Fruit fly (Drosophila melanogaster) whole organism, prepupa: Measurements from ENCODE around the gene CG34138.

Experiments
- CG10631 ChIP-seq: fragments of 200-800 bp; sonication (Bioruptor generic); optimal IDR thresholded peaks from 2 replicates; lab custom pipeline; 2016; ENCODE audit warnings: missing biosample characterization, missing genetic modification characterization
- CG11294 ChIP-seq: fragments of 200-800 bp; sonication (Bioruptor generic); IDR thresholded peaks from 2 replicates; pipeline ENCODE4 v1.3.6; 2022; ENCODE audit warnings: missing biosample characterization, missing genetic modification characterization
- CG15336 ChIP-seq: fragments of 200-800 bp; sonication (Bioruptor generic); IDR thresholded peaks from 2 replicates; pipeline ENCODE4 v1.3.6; 2022; ENCODE audit warnings: missing biosample characterization, missing genetic modification characterization
- CG1621 ChIP-seq: fragments of 200-800 bp; sonication (Bioruptor generic); optimal IDR thresholded peaks from 3 replicates; lab custom pipeline; 2018; ENCODE audit warnings: missing biosample characterization, mild to moderate bottlenecking, missing genetic modification characterization
- CG16779 ChIP-seq: fragments of 200-800 bp; sonication (Bioruptor generic); optimal IDR thresholded peaks from 3 replicates; lab custom pipeline; 2017; ENCODE audit warnings: missing biosample characterization, mild to moderate bottlenecking, missing genetic modification characterization
- CG31627 ChIP-seq: fragments of 200-800 bp; sonication (Bioruptor generic); optimal IDR thresholded peaks from 3 replicates; lab custom pipeline; 2016; ENCODE audit warnings: missing biosample characterization, missing genetic modification characterization
- CG32006 ChIP-seq: fragments of 200-800 bp; sonication (Bioruptor generic); optimal IDR thresholded peaks from 3 replicates; lab custom pipeline; 2017; ENCODE audit warnings: missing biosample characterization, mild to moderate bottlenecking, missing genetic modification characterization
- CG34406 ChIP-seq: fragments of 200-800 bp; sonication (Bioruptor generic); optimal IDR thresholded peaks from 3 replicates; lab custom pipeline; 2016; ENCODE audit warnings: missing biosample characterization, missing genetic modification characterization
- CG4318 ChIP-seq: fragments of 200-800 bp; sonication (Bioruptor generic); optimal IDR thresholded peaks from 3 replicates; lab custom pipeline; 2017; ENCODE audit warnings: missing biosample characterization, mild to moderate bottlenecking, missing genetic modification characterization
- CG6163 ChIP-seq: fragments of 200-800 bp; sonication (Bioruptor generic); IDR thresholded peaks from 3 replicates; pipeline ENCODE4 v1.3.6; 2022; ENCODE audit warnings: missing biosample characterization, missing genetic modification characterization
- CG6792 ChIP-seq: fragments of 200-800 bp; sonication (Bioruptor generic); optimal IDR thresholded peaks from 3 replicates; lab custom pipeline; 2016; ENCODE audit warnings: missing biosample characterization, missing genetic modification characterization
- CG6808 ChIP-seq: fragments of 200-800 bp; sonication (Bioruptor generic); optimal IDR thresholded peaks from 3 replicates; lab custom pipeline; 2017; ENCODE audit warnings: missing biosample characterization, missing genetic modification characterization, mild to moderate bottlenecking, moderate library complexity, missing genetic modification reagents
- CG7368 ChIP-seq: fragments of 200-800 bp; sonication (Bioruptor generic); optimal IDR thresholded peaks from 3 replicates; lab custom pipeline; 2016; ENCODE audit warnings: missing biosample characterization, missing genetic modification characterization
- CG8119 ChIP-seq: fragments of 200-800 bp; sonication (Bioruptor generic); IDR thresholded peaks from 3 replicates; pipeline ENCODE4 v1.3.6; 2022; ENCODE audit warnings: missing biosample characterization, missing genetic modification characterization
- CG8319 ChIP-seq: fragments of 200-800 bp; sonication (Bioruptor generic); optimal IDR thresholded peaks from 3 replicates; lab custom pipeline; 2016; ENCODE audit warnings: missing biosample characterization, missing genetic modification characterization
- CG8632 ChIP-seq: fragments of 200-800 bp; sonication (Bioruptor generic); optimal IDR thresholded peaks from 3 replicates; lab custom pipeline; 2016; ENCODE audit warnings: missing biosample characterization, missing genetic modification characterization
- Eip78C ChIP-seq: fragments of 200-800 bp; sonication (Bioruptor generic); peaks from one replicate; lab custom pipeline; 2016; ENCODE audit warnings: missing biosample characterization, missing genetic modification characterization
- Ets96B ChIP-seq: fragments of 200-800 bp; optimal IDR thresholded peaks from 2 replicates; lab custom pipeline; 2019; ENCODE audit warnings: missing biosample characterization, mild to moderate bottlenecking, missing genetic modification characterization, moderate library complexity
- Hr38 ChIP-seq: sonication (Bioruptor generic); optimal IDR thresholded peaks from 2 replicates; lab custom pipeline; 2016; ENCODE audit warnings: missing biosample characterization, missing genetic modification characterization
- Hr39 ChIP-seq: fragments of 200-800 bp; sonication (Bioruptor generic); optimal IDR thresholded peaks from 2 replicates; lab custom pipeline; 2016; ENCODE audit warnings: missing biosample characterization, missing genetic modification characterization
- Hr4 ChIP-seq: fragments of 200-800 bp; sonication (Bioruptor generic); optimal IDR thresholded peaks from 3 replicates; lab custom pipeline; 2016; ENCODE audit warnings: missing biosample characterization, missing genetic modification characterization
- Lpt ChIP-seq: fragments of 200-800 bp; sonication (Bioruptor generic); optimal IDR thresholded peaks from 3 replicates; lab custom pipeline; 2016; ENCODE audit warnings: missing biosample characterization, missing genetic modification characterization
- Sox102F ChIP-seq: fragments of 200-800 bp; sonication (Bioruptor generic); optimal IDR thresholded peaks from 2 replicates; lab custom pipeline; 2016; ENCODE audit warnings: missing biosample characterization, mild to moderate bottlenecking, missing genetic modification characterization
- Sox14 ChIP-seq: fragments of 200-800 bp; sonication (Bioruptor generic); optimal IDR thresholded peaks from 3 replicates; lab custom pipeline; 2016; ENCODE audit warnings: missing biosample characterization, missing genetic modification characterization
- achi ChIP-seq: fragments of 200-800 bp; sonication (Bioruptor generic); optimal IDR thresholded peaks from 3 replicates; lab custom pipeline; 2016; ENCODE audit warnings: missing biosample characterization, missing genetic modification characterization
- acj6 ChIP-seq: fragments of 200-800 bp; sonication (Bioruptor generic); optimal IDR thresholded peaks from 3 replicates; lab custom pipeline; 2016; ENCODE audit warnings: missing biosample characterization, missing genetic modification characterization
- dac ChIP-seq: fragments of 200-800 bp; sonication (Bioruptor generic); optimal IDR thresholded peaks from 2 replicates; lab custom pipeline; 2017; ENCODE audit warnings: missing biosample characterization, mild to moderate bottlenecking, missing genetic modification characterization
- dsx ChIP-seq: fragments of 200-800 bp; optimal IDR thresholded peaks from 3 replicates; lab custom pipeline; 2019; ENCODE audit warnings: missing biosample characterization, mild to moderate bottlenecking, missing genetic modification characterization, moderate library complexity; ENCODE audit not compliant: poor library complexity, severe bottlenecking
- eg ChIP-seq: fragments of 200-800 bp; sonication (Bioruptor generic); IDR thresholded peaks from 3 replicates; pipeline ENCODE4 v1.3.6; 2022; ENCODE audit warnings: missing biosample characterization, missing genetic modification characterization
- fd59A ChIP-seq: fragments of 200-800 bp; sonication (Bioruptor generic); optimal IDR thresholded peaks from 2 replicates; lab custom pipeline; 2017; ENCODE audit warnings: missing biosample characterization, mild to moderate bottlenecking, missing genetic modification characterization, missing genetic modification reagents
- fkh ChIP-seq: fragments of 200-800 bp; sonication (Bioruptor generic); optimal IDR thresholded peaks from 3 replicates; lab custom pipeline; 2017; ENCODE audit warnings: missing biosample characterization, mild to moderate bottlenecking, missing genetic modification characterization, moderate library complexity
- lz ChIP-seq: fragments of 200-800 bp; sonication (Bioruptor generic); optimal IDR thresholded peaks from 3 replicates; lab custom pipeline; 2016; ENCODE audit warnings: missing biosample characterization, missing genetic modification characterization
- net ChIP-seq: fragments of 200-800 bp; sonication (Bioruptor generic); optimal IDR thresholded peaks from 3 replicates; lab custom pipeline; 2016; ENCODE audit warnings: missing biosample characterization, missing genetic modification characterization
- pdm3 ChIP-seq: fragments of 200-800 bp; sonication (Bioruptor generic); optimal IDR thresholded peaks from 3 replicates; lab custom pipeline; 2016; ENCODE audit warnings: missing biosample characterization, missing genetic modification characterization
- salr ChIP-seq, 2 experiments: fragments of 200-800 bp; sonication (Bioruptor generic); optimal IDR thresholded peaks; 3 replicates each; lab custom pipeline; 2016 to 2018; ENCODE audit warnings: missing biosample characterization in 2 of 2, missing genetic modification characterization in 2 of 2, mild to moderate bottlenecking in 1 of 2
- spab ChIP-seq: fragments of 200-800 bp; sonication (Bioruptor generic); optimal IDR thresholded peaks from 2 replicates; lab custom pipeline; 2017; ENCODE audit warnings: missing biosample characterization, mild to moderate bottlenecking, missing genetic modification characterization, missing genetic modification reagents
- ss ChIP-seq, 2 experiments: fragments of 200-800 bp; sonication (Bioruptor generic); optimal IDR thresholded peaks; 2 replicates in 1 of 2; 3 replicates in 1 of 2; lab custom pipeline; 2017 to 2018; ENCODE audit warnings: mild to moderate bottlenecking in 2 of 2, missing biosample characterization in 2 of 2, missing genetic modification characterization in 2 of 2, moderate library complexity in 1 of 2
- topi ChIP-seq: fragments of 200-800 bp; sonication (Bioruptor generic); optimal IDR thresholded peaks from 3 replicates; lab custom pipeline; 2016; ENCODE audit warnings: missing biosample characterization, missing genetic modification characterization
- vri ChIP-seq: fragments of 200-800 bp; sonication (Bioruptor generic); optimal IDR thresholded peaks from 3 replicates; lab custom pipeline; 2016; ENCODE audit warnings: missing biosample characterization, mild to moderate bottlenecking, missing genetic modification characterization

Gene CG34138

dm6 chr3R:19644094-19644900 lies 9.5 kb downstream of the CG34138 start, which contains the start of gene Vha13 (continued):
- TF ChIP-seq CG8319 (GFP tag; lab: Kevin White, UChicago) (peak; percentile 1), pdm3 (GFP tag; lab: Kevin White, UChicago) (no peak), CG16779 (tag; lab: Kevin White, UChicago) (peak; percentile 56), CG15336 (no peak), fd59A (GFP tag; lab: Kevin White, UChicago) (no peak), CG8632 (no peak), Hr38 (no peak), Sox102F (GFP tag; lab: Kevin White, UChicago) (peak; percentile 64), vri (GFP tag; lab: Kevin White, UChicago) (no peak), salr (GFP tag; optimal IDR thresholded peaks at IDR 0.05; lab: Kevin White, UChicago) (no peak), Sox14 (GFP tag; lab: Kevin White, UChicago) (peak; percentile 11), CG8119 (GFP tag; lab: Robert Waterston, UW) (peak; percentile 31; the same call in 1 of the 3 replicates)

dm6 chr3R:19644901-19645204 lies 10.1 kb downstream of the CG34138 start, which contains the start of gene Nup58:
Nup58 (plus strand) TSS chr3R:19645026.
- TF ChIP-seq CG8119 (GFP tag; lab: Robert Waterston, UW): no peak
- peak; percentile 30 for TF ChIP-seq dsx (GFP tag; lab: Kevin White, UChicago)
- TF ChIP-seq eg (GFP tag; lab: Robert Waterston, UW): 0 out of 3 replicates have a peak, but pooled peaks have one; percentile 17
- TF ChIP-seq fd59A (GFP tag; lab: Kevin White, UChicago): no peak
- TF ChIP-seq net (GFP tag; lab: Kevin White, UChicago): no peak
- no peak for TF ChIP-seq Hr4 (GFP tag; lab: Kevin White, UChicago)
- no peak for TF ChIP-seq CG32006 (GFP tag; lab: Kevin White, UChicago)
- no peak for TF ChIP-seq CG7368 (GFP tag; lab: Kevin White, UChicago)
- no peak for TF ChIP-seq topi (GFP tag; lab: Kevin White, UChicago)
- TF ChIP-seq spab (GFP tag; lab: Kevin White, UChicago): no peak
- TF ChIP-seq Ets96B (tag; lab: Kevin White, UChicago): no peak
- TF ChIP-seq pdm3 (GFP tag; lab: Kevin White, UChicago): no peak
- peak; percentile 24 for TF ChIP-seq Hr39 (GFP tag; lab: Kevin White, UChicago)
- TF ChIP-seq acj6: no peak
- no peak for TF ChIP-seq CG11294 (GFP tag; lab: Robert Waterston, UW)
- TF ChIP-seq CG10631 (GFP tag; lab: Kevin White, UChicago): no peak
- TF ChIP-seq fkh: no peak
- TF ChIP-seq CG31627 (GFP tag; lab: Kevin White, UChicago): peak; percentile 21
- no peak for TF ChIP-seq CG4318 (GFP tag; lab: Kevin White, UChicago)
- peak; percentile 22 for TF ChIP-seq Eip78C (GFP tag; lab: Kevin White, UChicago)
- no peak for TF ChIP-seq CG6808 (GFP tag; lab: Kevin White, UChicago)
- no peak for TF ChIP-seq CG6163 (GFP tag; lab: Robert Waterston, UW)
- TF ChIP-seq vri (GFP tag; lab: Kevin White, UChicago): no peak
- no peak for TF ChIP-seq Lpt
- no peak for TF ChIP-seq ss (GFP tag; optimal IDR thresholded peaks at IDR 0.05; lab: Kevin White, UChicago)
- no peak for TF ChIP-seq Hr38
- TF ChIP-seq dac (GFP tag; lab: Kevin White, UChicago): no peak
- no peak for TF ChIP-seq CG6792 (GFP tag; lab: Kevin White, UChicago)
- TF ChIP-seq CG1621 (tag; lab: Kevin White, UChicago): no peak
- no peak for TF ChIP-seq achi
- no peak for TF ChIP-seq CG8632
- TF ChIP-seq CG34406: no peak
- peak; percentile 10 for TF ChIP-seq lz
